Fruit fly (Drosophila melanogaster): ENCODE data around the gene CG14879.

Gene CG14879

dm6 chr3R:16341817-16342374 is 7.1 kb downstream of the CG14879 start, which contains the start of the genes SF2 and pad (continued):
- TF ChIP-seq CG2120 (GFP tag; optimal IDR thresholded peaks at IDR 0.05) (peak; percentile 93), crol (GFP tag; IDR thresholded peaks at IDR 0.05) (no peak), pnt (GFP tag; optimal IDR thresholded peaks at IDR 0.05) (peak; percentile 65), Dref (GFP tag; IDR thresholded peaks at IDR 0.05) (peak; percentile 79), wdn (GFP tag; IDR thresholded peaks at IDR 0.05) (peak; percentile 73), CG8290 (GFP tag; optimal IDR thresholded peaks at IDR 0.05) (peak; percentile 83), CG8290 (tag; optimal IDR thresholded peaks at IDR 0.05) (peak in 1 of 2 experiments; percentile 34), Sox100B (GFP tag; optimal IDR thresholded peaks at IDR 0.05) (peak; percentile 69), CG6654 (GFP tag; optimal IDR thresholded peaks at IDR 0.05) (no peak), inv (GFP tag; IDR thresholded peaks at IDR 0.05; ENCODE audit: partially characterized antibody) (peak; percentile 95), CG5953 (GFP tag; IDR thresholded peaks at IDR 0.05) (no peak), Mes4 (GFP tag; optimal IDR thresholded peaks at IDR 0.05) (peak; percentile 57), CG8765 (GFP tag; IDR thresholded peaks at IDR 0.05) (peak; percentile 45; the same call in 1 of the 2 replicates), Scr (GFP tag; IDR thresholded peaks at IDR 0.05; ENCODE audit: partially characterized antibody) (peak; percentile 98), CG11398 (GFP tag; optimal IDR thresholded peaks at IDR 0.05) (peak; percentile 54), CG33213 (GFP tag; optimal IDR thresholded peaks at IDR 0.05) (peak; percentile 70), CG5245 (GFP tag; optimal IDR thresholded peaks at IDR 0.05) (peak; percentile 7), CG3726 (GFP tag; IDR thresholded peaks at IDR 0.05) (no peak), CG33557 (GFP tag; optimal IDR thresholded peaks at IDR 0.05) (peak; percentile 78), exex (tag; optimal IDR thresholded peaks at IDR 0.05) (peak; percentile 52), zen2 (GFP tag; IDR thresholded peaks at IDR 0.05; ENCODE audit: partially characterized antibody) (peak; percentile 81; the same call in 2 of the 3 replicates), gcm (GFP tag; optimal IDR thresholded peaks at IDR 0.05) (peak; percentile 54), Dip3 (GFP tag; optimal IDR thresholded peaks at IDR 0.05) (peak; percentile 73), Neu2 (GFP tag; optimal IDR thresholded peaks at IDR 0.05; ENCODE audit: borderline replicate concordance) (no peak), sug (tag; optimal IDR thresholded peaks at IDR 0.05) (peak; percentile 88), chn (GFP tag; optimal IDR thresholded peaks at IDR 0.05) (peak; percentile 87), sr (GFP tag; IDR thresholded peaks at IDR 0.05) (no peak), CG4617 (GFP tag; optimal IDR thresholded peaks at IDR 0.05; ENCODE audit: borderline replicate concordance) (peak; percentile 68), H2.0 (GFP tag; IDR thresholded peaks at IDR 0.05) (peak; percentile 51), CG17359 (tag; optimal IDR thresholded peaks at IDR 0.05) (peak; percentile 67), sisA (GFP tag; IDR thresholded peaks at IDR 0.05) (peak; percentile 71), CG1529 (GFP tag; optimal IDR thresholded peaks at IDR 0.05) (peak; percentile 24), CG31388 (GFP tag; optimal IDR thresholded peaks at IDR 0.05) (peak; percentile 46), Aef1 (GFP tag; IDR thresholded peaks at IDR 0.05) (peak; percentile 82; the same call in 2 of the 3 replicates), lab (GFP tag; optimal IDR thresholded peaks at IDR 0.05) (peak; percentile 79), jumu (GFP tag; optimal IDR thresholded peaks at IDR 0.05) (peak; percentile 73), Doc3 (GFP tag; IDR thresholded peaks at IDR 0.05; ENCODE audit: partially characterized antibody) (peak; percentile 95), NC2β (GFP tag; optimal IDR thresholded peaks at IDR 0.05) (peak; percentile 69), Fer3 (tag; optimal IDR thresholded peaks at IDR 0.05) (peak; percentile 60), CG10959 (GFP tag; IDR thresholded peaks at IDR 0.05) (peak; percentile 48; the same call in 1 of the 2 replicates), vfl (GFP tag; optimal IDR thresholded peaks at IDR 0.05) (peak; percentile 85), CG9797 (GFP tag; optimal IDR thresholded peaks at IDR 0.05) (peak; percentile 89), Nf-YC (tag; optimal IDR thresholded peaks at IDR 0.05) (peak; percentile 80), CG9215 (GFP tag; IDR thresholded peaks at IDR 0.05) (peak; percentile 84), CG10366 (GFP tag; IDR thresholded peaks at IDR 0.05) (0 out of 2 replicates have a peak, but pooled peaks have one; percentile 60), MBD-R2 (GFP tag; IDR thresholded peaks at IDR 0.05) (peak; percentile 74), ac (GFP tag; optimal IDR thresholded peaks at IDR 0.05) (no peak), cg (GFP tag; optimal IDR thresholded peaks at IDR 0.05) (peak; percentile 53), grn (GFP tag; optimal IDR thresholded peaks at IDR 0.05) (peak; percentile 34), CG14710 (tag; optimal IDR thresholded peaks at IDR 0.05) (peak; percentile 89), CG12744 (GFP tag; optimal IDR thresholded peaks at IDR 0.05) (peak; percentile 49)
